Fruit fly (Drosophila melanogaster) whole organism, wandering third instar larva: ENCODE data around the gene CG2698.
A peak's percentile ranks its signal among the peaks of the same experiment; 100 is the strongest.

Experiments
- Abd-B ChIP-seq: fragments of >200 bp; optimal IDR thresholded peaks from 2 replicates; lab custom pipeline; 2017; ENCODE audit warnings: missing biosample characterization, missing genetic modification characterization
- CG32264 ChIP-seq: fragments of 200-800 bp; sonication (Bioruptor generic); optimal IDR thresholded peaks from 2 replicates; lab custom pipeline; 2016; ENCODE audit warnings: missing biosample characterization, missing genetic modification characterization
- CG9705 ChIP-seq: fragments of 200-800 bp; sonication (Bioruptor generic); optimal IDR thresholded peaks from 2 replicates; lab custom pipeline; 2018; ENCODE audit warnings: missing biosample characterization, mild to moderate bottlenecking, missing genetic modification characterization
- CrebA ChIP-seq: fragments of 200-800 bp; sonication (Bioruptor generic); optimal IDR thresholded peaks from 2 replicates; lab custom pipeline; 2016; ENCODE audit warnings: missing biosample characterization, mild to moderate bottlenecking, missing genetic modification characterization, borderline replicate concordance
- Dfd ChIP-seq: fragments of >200 bp; optimal IDR thresholded peaks from 2 replicates; lab custom pipeline; 2017; ENCODE audit warnings: missing biosample characterization, missing genetic modification characterization
- Dif ChIP-seq: fragments of 200-275, 200-300 bp; sonication (Bioruptor generic); optimal IDR thresholded peaks from 2 replicates; lab custom pipeline; 2018; ENCODE audit warnings: missing biosample characterization, missing genetic modification characterization; ENCODE audit not compliant: partially characterized antibody
- GATAd ChIP-seq: sonication (Bioruptor generic); optimal IDR thresholded peaks from 2 replicates; lab custom pipeline; 2016; ENCODE audit warnings: missing biosample characterization, missing genetic modification characterization
- HLH106 ChIP-seq: fragments of 200-800 bp; optimal IDR thresholded peaks from 3 replicates; lab custom pipeline; 2019; ENCODE audit warnings: missing biosample characterization, mild to moderate bottlenecking, missing genetic modification characterization, moderate library complexity
- Hnf4 ChIP-seq: fragments of 200-800 bp; sonication (Bioruptor generic); optimal IDR thresholded peaks from 2 replicates; lab custom pipeline; 2016; ENCODE audit warnings: missing biosample characterization, mild to moderate bottlenecking, missing genetic modification characterization
- Hr78 ChIP-seq: fragments of >200 bp; optimal IDR thresholded peaks from 2 replicates; lab custom pipeline; 2017; ENCODE audit warnings: missing biosample characterization, missing genetic modification characterization
- Hr83 ChIP-seq: fragments of 200-300 bp; sonication (Bioruptor generic); optimal IDR thresholded peaks from 2 replicates; lab custom pipeline; 2016; ENCODE audit warnings: missing biosample characterization, mild to moderate bottlenecking, missing genetic modification characterization, moderate library complexity; ENCODE audit not compliant: poor library complexity, severe bottlenecking
- Jra ChIP-seq: sonication (Bioruptor generic); optimal IDR thresholded peaks from 2 replicates; lab custom pipeline; 2016; ENCODE audit warnings: missing biosample characterization, missing genetic modification characterization
- Mio ChIP-seq: sonication (Bioruptor generic); optimal IDR thresholded peaks from 2 replicates; lab custom pipeline; 2016; ENCODE audit warnings: missing biosample characterization, missing genetic modification characterization
- Myc ChIP-seq: fragments of >200 bp; optimal IDR thresholded peaks from 2 replicates; lab custom pipeline; 2017
- N ChIP-seq: fragments of >200 bp; optimal IDR thresholded peaks from 2 replicates; lab custom pipeline; 2018; ENCODE audit warnings: missing biosample characterization, missing external identifiers, missing genetic modification characterization
- OdsH ChIP-seq: fragments of 200-800 bp; sonication (Bioruptor generic); optimal IDR thresholded peaks from 2 replicates; lab custom pipeline; 2016; ENCODE audit warnings: missing biosample characterization, mild to moderate bottlenecking, missing genetic modification characterization
- Rel ChIP-seq, 2 experiments: fragments of 200-800 bp; sonication (Bioruptor generic) in 1 of 2; optimal IDR thresholded peaks; 2 replicates in 1 of 2; 3 replicates in 1 of 2; lab custom pipeline; 2016 to 2019; ENCODE audit warnings: mild to moderate bottlenecking in 2 of 2, missing biosample characterization in 2 of 2, missing genetic modification characterization in 2 of 2, moderate library complexity in 1 of 2
- Sp1 ChIP-seq: fragments of 200-800 bp; sonication (Bioruptor generic); optimal IDR thresholded peaks from 3 replicates; lab custom pipeline; 2019; ENCODE audit warnings: missing biosample characterization, mild to moderate bottlenecking, missing genetic modification characterization, moderate library complexity
- Vsx2 ChIP-seq: fragments of 200-300, 225-300 bp; sonication (Bioruptor generic); optimal IDR thresholded peaks from 2 replicates; lab custom pipeline; 2018; ENCODE audit warnings: missing biosample characterization, missing genetic modification characterization; ENCODE audit not compliant: partially characterized antibody
- br ChIP-seq: fragments of 200-800 bp; sonication (Bioruptor generic); optimal IDR thresholded peaks from 2 replicates; lab custom pipeline; 2016; ENCODE audit warnings: missing biosample characterization, missing genetic modification characterization
- brk ChIP-seq: fragments of 200-800 bp; sonication (Bioruptor generic); optimal IDR thresholded peaks from 2 replicates; lab custom pipeline; 2016; ENCODE audit warnings: missing biosample characterization, mild to moderate bottlenecking, missing genetic modification characterization
- dl ChIP-seq, 2 experiments: fragments of 175-275, 200-275 bp in 1 of 2; fragments of 200-275 bp in 1 of 2; sonication (Bioruptor generic); optimal IDR thresholded peaks; lab custom pipeline; 2018; ENCODE audit warnings: mild to moderate bottlenecking in 2 of 2, missing biosample characterization in 2 of 2, missing genetic modification characterization in 2 of 2, moderate library complexity in 2 of 2; ENCODE audit not compliant: partially characterized antibody in 2 of 2, insufficient read depth in 1 of 2
- dmrt93B ChIP-seq: fragments of 200-800 bp; sonication (Bioruptor generic); optimal IDR thresholded peaks from 2 replicates; lab custom pipeline; 2018; ENCODE audit warnings: missing biosample characterization, mild to moderate bottlenecking, missing genetic modification characterization
- dsf ChIP-seq: sonication (Bioruptor generic); optimal IDR thresholded peaks from 2 replicates; lab custom pipeline; 2016; ENCODE audit warnings: missing biosample characterization, missing genetic modification characterization, borderline replicate concordance
- ey ChIP-seq: fragments of 200-800 bp; sonication (Bioruptor generic); optimal IDR thresholded peaks from 2 replicates; lab custom pipeline; 2016; ENCODE audit warnings: missing biosample characterization, missing genetic modification characterization
- foxo ChIP-seq, 2 experiments: fragments of 200-800 bp; sonication (Bioruptor generic); optimal IDR thresholded peaks; 2 replicates in 1 of 2; 3 replicates in 1 of 2; lab custom pipeline; 2016 to 2017; ENCODE audit warnings: missing biosample characterization in 2 of 2, missing genetic modification characterization in 2 of 2
- fru ChIP-seq: fragments of 200-800 bp; sonication (Bioruptor generic); optimal IDR thresholded peaks from 3 replicates; lab custom pipeline; 2016; ENCODE audit warnings: missing biosample characterization, mild to moderate bottlenecking, missing genetic modification characterization
- h ChIP-seq: fragments of 200-800 bp; sonication (Bioruptor generic); optimal IDR thresholded peaks from 3 replicates; lab custom pipeline; 2016; ENCODE audit warnings: missing biosample characterization, mild to moderate bottlenecking, missing genetic modification characterization
- jim ChIP-seq: fragments of 175-275, 200-325 bp; sonication (Bioruptor generic); optimal IDR thresholded peaks from 2 replicates; lab custom pipeline; 2016; ENCODE audit warnings: missing biosample characterization, mild to moderate bottlenecking, missing genetic modification characterization
- lola ChIP-seq: fragments of >200 bp; optimal IDR thresholded peaks from 2 replicates; lab custom pipeline; 2017; ENCODE audit warnings: missing biosample characterization, missing genetic modification characterization
- pan ChIP-seq: fragments of >200 bp; optimal IDR thresholded peaks from 2 replicates; lab custom pipeline; 2017
- psq ChIP-seq: fragments of 200-800 bp; sonication (Bioruptor generic); optimal IDR thresholded peaks from 3 replicates; lab custom pipeline; 2017; ENCODE audit warnings: missing biosample characterization, mild to moderate bottlenecking, missing genetic modification characterization, moderate library complexity
- rgr ChIP-seq: fragments of 200-800 bp; sonication (Bioruptor generic); optimal IDR thresholded peaks from 3 replicates; lab custom pipeline; 2016; ENCODE audit warnings: missing biosample characterization, mild to moderate bottlenecking, missing genetic modification characterization
- sage ChIP-seq: fragments of 200-800 bp; sonication (Bioruptor generic); optimal IDR thresholded peaks from 2 replicates; lab custom pipeline; 2016; ENCODE audit warnings: missing biosample characterization, mild to moderate bottlenecking, missing genetic modification characterization
- sv ChIP-seq: fragments of 200-800 bp; sonication (Bioruptor generic); optimal IDR thresholded peaks from 3 replicates; lab custom pipeline; 2016; ENCODE audit warnings: missing biosample characterization, missing genetic modification characterization
- tai ChIP-seq: sonication (Bioruptor generic); optimal IDR thresholded peaks from 2 replicates; lab custom pipeline; 2016; ENCODE audit warnings: missing biosample characterization, missing genetic modification characterization
- usp ChIP-seq: fragments of >200 bp; optimal IDR thresholded peaks from 2 replicates; lab custom pipeline; 2017; ENCODE audit warnings: missing biosample characterization, missing genetic modification characterization
- woc ChIP-seq: sonication (Bioruptor generic); optimal IDR thresholded peaks from 2 replicates; lab custom pipeline; 2016; ENCODE audit warnings: missing biosample characterization, mild to moderate bottlenecking, missing genetic modification characterization

CG2698 gene

DNA sequence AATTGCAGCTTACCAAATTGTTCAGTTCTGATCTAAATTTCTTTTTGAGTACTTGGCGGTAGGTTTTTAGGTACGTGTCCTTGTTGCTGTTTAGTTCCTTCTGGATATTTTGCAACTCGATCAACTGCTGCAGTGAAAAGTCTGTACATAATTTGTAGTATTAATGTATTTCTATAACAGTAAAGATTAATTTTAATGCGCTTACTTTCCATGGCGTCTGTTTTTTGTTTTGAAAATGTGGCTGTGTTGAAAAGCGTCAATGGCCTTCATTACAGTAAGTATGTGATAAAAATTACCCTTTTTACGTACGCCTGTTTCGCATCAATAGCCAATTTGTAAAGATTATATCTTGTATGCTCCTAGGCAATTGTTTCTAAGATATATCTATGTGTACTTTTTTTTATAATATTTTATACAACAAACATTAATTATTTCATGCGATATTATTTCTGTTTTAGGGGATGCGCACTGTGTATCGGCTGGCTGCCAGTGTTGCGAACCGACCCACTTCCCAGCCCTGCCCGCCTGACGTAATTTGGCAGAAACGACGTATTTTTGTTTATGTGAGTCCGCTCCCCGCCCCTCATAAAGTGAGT, at the start of gene CG2698, which contains the start of gene Kmn2:
Gene CG2698, plus strand, starts transcription at position 489 of the 596 bp plus-strand sequence.
Gene Kmn2, minus strand, starts transcription at position 236 of the 596 bp plus-strand sequence.
- TF ChIP-seq tai (no peak), jim (GFP tag; lab: Kevin White, UChicago) (no peak), Dif (GFP tag; lab: Kevin White, UChicago) (no peak), Hr83 (GFP tag; lab: Kevin White, UChicago) (peak; percentile 65), OdsH (GFP tag; lab: Kevin White, UChicago) (peak; percentile 97), fru (GFP tag; lab: Kevin White, UChicago) (peak; percentile 94), Abd-B (GFP tag; lab: Kevin White, UChicago) (no peak), Rel (GFP tag; optimal IDR thresholded peaks at IDR 0.05; lab: Kevin White, UChicago) (no peak), Rel (tag; optimal IDR thresholded peaks at IDR 0.05; lab: Kevin White, UChicago) (peak; percentile 83), woc (peak; percentile 93), h (peak; percentile 96), br (GFP tag; lab: Kevin White, UChicago) (peak; percentile 93), Myc (lab: Kevin White, UChicago) (peak; percentile 64), usp (GFP tag; lab: Kevin White, UChicago) (no peak), psq (GFP tag; lab: Kevin White, UChicago) (peak; percentile 95), Hr78 (GFP tag; lab: Kevin White, UChicago) (no peak), dsf (GFP tag; lab: Kevin White, UChicago) (peak; percentile 91), HLH106 (tag; lab: Kevin White, UChicago) (peak; percentile 97), Dfd (GFP tag; lab: Kevin White, UChicago) (no peak), Vsx2 (GFP tag; lab: Kevin White, UChicago) (no peak), GATAd (GFP tag; lab: Kevin White, UChicago) (peak; percentile 69), Mio (peak; percentile 58), brk (GFP tag; lab: Kevin White, UChicago) (peak; percentile 96), sv (GFP tag; lab: Kevin White, UChicago) (peak; percentile 92), rgr (GFP tag; lab: Kevin White, UChicago) (peak; percentile 97), foxo (GFP tag; optimal IDR thresholded peaks at IDR 0.05; lab: Kevin White, UChicago) (peak in 1 of 2 experiments; percentile 97), CG32264 (GFP tag; lab: Kevin White, UChicago) (peak; percentile 77), lola (no peak), Sp1 (GFP tag; lab: Kevin White, UChicago) (peak; percentile 96), CG9705 (GFP tag; lab: Kevin White, UChicago) (peak; percentile 90), dl (GFP tag; optimal IDR thresholded peaks at IDR 0.05; lab: Kevin White, UChicago; ENCODE audit: insufficient read depth in 1 of 2, partially characterized antibody in 2 of 2) (no peak), N (GFP tag; lab: Kevin White, UChicago) (no peak), sage (peak; percentile 95), pan (lab: Kevin White, UChicago) (no peak), ey (GFP tag; lab: Kevin White, UChicago) (peak; percentile 93), Hnf4 (peak; percentile 95), Jra (GFP tag; lab: Kevin White, UChicago) (peak; percentile 92), CrebA (GFP tag; lab: Kevin White, UChicago) (no peak), dmrt93B (GFP tag; lab: Kevin White, UChicago) (peak; percentile 97)

DNA sequence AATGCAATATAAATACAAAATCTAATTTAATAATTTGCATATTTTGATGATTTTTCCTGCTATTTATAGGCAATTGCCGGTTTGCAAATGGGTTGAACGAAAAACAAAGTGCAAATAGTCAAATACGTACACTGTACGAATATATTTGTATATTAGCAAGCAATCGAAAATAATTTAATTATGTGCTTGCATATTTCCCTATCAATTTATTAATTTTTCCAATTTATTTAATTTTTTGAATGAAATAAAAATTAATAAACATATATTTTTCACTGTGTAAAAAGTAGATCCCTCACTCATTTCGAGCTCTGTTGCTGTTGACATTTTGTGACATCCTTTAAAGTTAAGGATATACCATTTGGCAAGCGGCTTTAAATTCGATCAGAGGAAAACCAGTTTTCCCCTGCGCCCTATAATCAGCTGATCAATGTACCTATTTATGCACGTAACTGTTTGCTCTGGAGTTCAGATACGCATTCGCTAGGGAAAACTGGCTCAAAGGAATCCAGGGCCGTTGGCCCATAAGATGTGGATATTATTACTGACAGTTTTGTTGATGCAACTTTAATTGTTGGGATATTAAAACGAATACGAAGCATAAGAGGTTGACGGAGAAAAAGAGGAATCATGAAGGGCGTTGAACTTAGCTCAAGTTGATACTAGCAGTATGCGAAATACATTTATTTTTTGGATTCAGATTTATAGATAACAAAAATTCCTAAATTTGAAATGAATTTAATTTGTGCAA, 48.1 kb upstream of the CG2698 start:
- no peak for TF ChIP-seq Jra (GFP tag; lab: Kevin White, UChicago)
- no peak for TF ChIP-seq Rel (GFP tag; optimal IDR thresholded peaks at IDR 0.05; lab: Kevin White, UChicago)
- no peak for TF ChIP-seq Rel (tag; optimal IDR thresholded peaks at IDR 0.05; lab: Kevin White, UChicago)
- TF ChIP-seq Abd-B (GFP tag; lab: Kevin White, UChicago): no peak
- TF ChIP-seq sage: no peak
- TF ChIP-seq jim (GFP tag; lab: Kevin White, UChicago): no peak
- no peak for TF ChIP-seq N (GFP tag; lab: Kevin White, UChicago)
- no peak for TF ChIP-seq psq (GFP tag; lab: Kevin White, UChicago)
- TF ChIP-seq HLH106 (tag; lab: Kevin White, UChicago): no peak
- TF ChIP-seq Dif (GFP tag; lab: Kevin White, UChicago): no peak
- TF ChIP-seq dsf (GFP tag; lab: Kevin White, UChicago): no peak
- TF ChIP-seq ey (GFP tag; lab: Kevin White, UChicago): no peak
- TF ChIP-seq OdsH (GFP tag; lab: Kevin White, UChicago): no peak
- no peak for TF ChIP-seq CG9705 (GFP tag; lab: Kevin White, UChicago)
- TF ChIP-seq Hr83 (GFP tag; lab: Kevin White, UChicago): no peak
- TF ChIP-seq foxo (GFP tag; optimal IDR thresholded peaks at IDR 0.05; lab: Kevin White, UChicago): no peak
- no peak for TF ChIP-seq woc
